Worm (Caenorhabditis elegans): ENCODE results near the gene C07D10.1.

The C07D10.1 gene

ce11 chrII:7402625-7403024 is 3.8 kb downstream of the C07D10.1 start, which contains the start of gene nas-7 (continued):
- TF ChIP-seq rpc-1 (optimal IDR thresholded peaks at IDR 0.05) (no peak), rpc-1 (tag; optimal IDR thresholded peaks at IDR 0.05) (no peak), Y56A3A.18 (GFP tag; IDR thresholded peaks at IDR 0.05) (no peak), ets-4 (GFP tag; optimal IDR thresholded peaks at IDR 0.05) (no peak)

- TF ChIP-seq snpc-1.1 (tag; optimal IDR thresholded peaks at IDR 0.05; ENCODE audit: insufficient read depth), result no peak
- TF ChIP-seq chd-7 (tag; optimal IDR thresholded peaks at IDR 0.05), result no peak
- no peak for TF ChIP-seq tbp1 (GFP tag; optimal IDR thresholded peaks at IDR 0.05)
- no peak for TF ChIP-seq B0336.3 (GFP tag; IDR thresholded peaks at IDR 0.05)
- TF ChIP-seq pbrm-1 (GFP tag; IDR thresholded peaks at IDR 0.05), result no peak
- TF ChIP-seq lir-1 (GFP tag; conservative IDR thresholded peaks at IDR 0.05), result no peak
- TF ChIP-seq F57A8.1 (GFP tag; optimal IDR thresholded peaks at IDR 0.05), result no peak
- no peak for TF ChIP-seq ets-4 (GFP tag; optimal IDR thresholded peaks at IDR 0.05)
- no peak for TF ChIP-seq ceh-40 (GFP tag; IDR thresholded peaks at IDR 0.05)
- no peak for TF ChIP-seq T07F8.4 (tag; optimal IDR thresholded peaks at IDR 0.05)
- TF ChIP-seq aptf-2 (GFP tag; conservative IDR thresholded peaks at IDR 0.05), result no peak
- no peak for TF ChIP-seq aptf-3 (GFP tag; IDR thresholded peaks at IDR 0.05)
- no peak for TF ChIP-seq pha-4 (tag; optimal IDR thresholded peaks at IDR 0.05)
- no peak for TF ChIP-seq ztf-22 (GFP tag; optimal IDR thresholded peaks at IDR 0.05)
- no peak for TF ChIP-seq ceh-100 (GFP tag; IDR thresholded peaks at IDR 0.05)
- TF ChIP-seq F23B12.7 (tag; optimal IDR thresholded peaks at IDR 0.05; ENCODE audit: insufficient read depth), result no peak
Measured at ce11 chrII:7404001-7404400, 5.2 kb downstream of the C07D10.1 start.

ce11 chrII:7405262-7405661 is 6.5 kb downstream of the C07D10.1 start:
- no peak for TF ChIP-seq nhr-90 (tag; optimal IDR thresholded peaks at IDR 0.05)
- TF ChIP-seq attf-6 (GFP tag; IDR thresholded peaks at IDR 0.05), result no peak
- TF ChIP-seq ceh-91 (GFP tag; IDR thresholded peaks at IDR 0.05), result no peak
- no peak for TF ChIP-seq mel-28 (tag; optimal IDR thresholded peaks at IDR 0.05; ENCODE audit: borderline replicate concordance)
- no peak for TF ChIP-seq K11D2.4 (GFP tag; IDR thresholded peaks at IDR 0.05)
- TF ChIP-seq snpc-3.4 (tag; optimal IDR thresholded peaks at IDR 0.05), result no peak
- TF ChIP-seq madf-6 (GFP tag; IDR thresholded peaks at IDR 0.05), result no peak
- no peak for TF ChIP-seq sptf-2 (GFP tag; optimal IDR thresholded peaks at IDR 0.05)
- TF ChIP-seq chd-7 (tag; optimal IDR thresholded peaks at IDR 0.05), result no peak
- no peak for TF ChIP-seq pbrm-1 (GFP tag; IDR thresholded peaks at IDR 0.05)

ce11 chrII:7406438-7406837 is 7.6 kb downstream of the C07D10.1 start:
- no peak for TF ChIP-seq dox-1 (GFP tag; IDR thresholded peaks at IDR 0.05)
- no peak for TF ChIP-seq ztf-18 (tag; optimal IDR thresholded peaks at IDR 0.05)
- TF ChIP-seq hrde-1 (tag; optimal IDR thresholded peaks at IDR 0.05; ENCODE audit: borderline replicate concordance), result no peak
- no peak for TF ChIP-seq tbp1 (GFP tag; optimal IDR thresholded peaks at IDR 0.05)
- TF ChIP-seq F52B5.7 (tag; optimal IDR thresholded peaks at IDR 0.05), result no peak
- no peak for TF ChIP-seq nfya-1 (tag; optimal IDR thresholded peaks at IDR 0.05; ENCODE audit: borderline replicate concordance, insufficient read depth)
- no peak for TF ChIP-seq aptf-2 (GFP tag; conservative IDR thresholded peaks at IDR 0.05)
- no peak for TF ChIP-seq egl-18 (GFP tag; IDR thresholded peaks at IDR 0.05)
- TF ChIP-seq F22D6.2 (tag; optimal IDR thresholded peaks at IDR 0.05), result no peak
- no peak for TF ChIP-seq ztf-25 (GFP tag; IDR thresholded peaks at IDR 0.05)
- no peak for TF ChIP-seq ztf-22 (GFP tag; optimal IDR thresholded peaks at IDR 0.05)
- TF ChIP-seq attf-6 (GFP tag; IDR thresholded peaks at IDR 0.05), result no peak
- TF ChIP-seq unc-62 (GFP tag; optimal IDR thresholded peaks at IDR 0.05), result no peak
- TF ChIP-seq nhr-179 (tag; optimal IDR thresholded peaks at IDR 0.05), result no peak
- no peak for TF ChIP-seq F49E8.2 (tag; optimal IDR thresholded peaks at IDR 0.05; ENCODE audit: insufficient read depth)
- TF ChIP-seq ets-4 (GFP tag; optimal IDR thresholded peaks at IDR 0.05), result no peak
- TF ChIP-seq Y67H2A.10 (GFP tag; conservative IDR thresholded peaks at IDR 0.05), result no peak
